Worm (Caenorhabditis elegans): Measurements from ENCODE around the gene zyx-1.

DNA sequence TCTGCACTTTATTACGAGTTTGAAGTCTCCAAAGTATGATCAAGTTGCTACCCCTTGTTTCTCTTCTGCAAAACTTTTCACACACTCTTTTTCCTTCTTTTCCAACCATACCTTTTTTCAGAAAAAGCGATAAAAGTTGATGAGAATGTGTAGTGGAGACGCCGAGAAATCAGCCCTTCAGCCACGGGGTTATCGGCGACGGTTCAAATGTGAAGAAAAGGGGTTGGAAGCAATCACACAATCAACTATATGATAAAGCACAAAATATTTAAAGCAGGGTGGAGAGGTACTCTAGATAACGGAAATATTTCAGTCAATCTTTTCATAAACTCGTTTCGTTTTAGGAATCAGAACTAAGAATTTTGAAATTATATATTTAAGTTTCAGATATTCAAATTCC, 16.4 kb downstream of the zyx-1 start, which contains the start of gene F42G4.5:
- no peak for TF ChIP-seq hlh-1 (tag; optimal IDR thresholded peaks at IDR 0.05)
- no peak for TF ChIP-seq lsy-2 (tag; optimal IDR thresholded peaks at IDR 0.05)
- no peak for TF ChIP-seq ham-2 (GFP tag; optimal IDR thresholded peaks at IDR 0.05)
- no peak for TF ChIP-seq nhr-237 (tag; optimal IDR thresholded peaks at IDR 0.05)
- TF ChIP-seq mep-1 (tag; optimal IDR thresholded peaks at IDR 0.05): no peak

All from whole organism, mixed stage, embryonic.